Worm (Caenorhabditis elegans) whole organism, young adult: ENCODE results near the gene svh-5.
A peak's percentile ranks its signal among the peaks of the same experiment; 100 is the strongest.

Experiments used
- B0019.2 ChIP-seq: fragments of 200-800 bp; sonication (Bioruptor generic); conservative IDR thresholded peaks from 2 replicates; pipeline ENCODE4 v1.3.6; 2022; ENCODE audit warnings: missing genetic modification reagents, missing genetic modification characterization, missing compliant biosample characterization
- B0261.1 ChIP-seq: sonication (generic microtip); optimal IDR thresholded peaks from 2 replicates; lab custom pipeline; 2016; ENCODE audit warnings: mild to moderate bottlenecking, missing genetic modification characterization, moderate library complexity, missing compliant biosample characterization
- B0336.3 ChIP-seq: fragments of 200-800 bp; sonication (Bioruptor generic); IDR thresholded peaks from 2 replicates; pipeline ENCODE4 v1.3.6; 2022; ENCODE audit warnings: missing genetic modification characterization, missing compliant biosample characterization
- C06A6.2 ChIP-seq: fragments of 200-800 bp; sonication (Bioruptor generic); conservative IDR thresholded peaks from 2 replicates; pipeline ENCODE4 v1.3.6; 2022; ENCODE audit warnings: missing genetic modification characterization, missing compliant biosample characterization
- F33H1.4 ChIP-seq: fragments of 200-800 bp; sonication (Bioruptor generic); IDR thresholded peaks from 2 replicates; pipeline ENCODE4 v1.3.6; 2022; ENCODE audit warnings: missing genetic modification reagents, missing genetic modification characterization, missing compliant biosample characterization
- F52B5.7 ChIP-seq: sonication (generic microtip); optimal IDR thresholded peaks from 2 replicates; lab custom pipeline; 2016; ENCODE audit warnings: mild to moderate bottlenecking, missing genetic modification characterization, missing compliant biosample characterization
- F57A8.1 ChIP-seq: fragments of 200-800 bp; sonication (Bioruptor generic); optimal IDR thresholded peaks from 2 replicates; lab custom pipeline; 2018; ENCODE audit warnings: mild to moderate bottlenecking, missing genetic modification characterization, moderate library complexity, missing compliant biosample characterization
- F57C9.4 ChIP-seq: sonication (generic microtip); optimal IDR thresholded peaks from 2 replicates; lab custom pipeline; 2017; ENCODE audit warnings: mild to moderate bottlenecking, missing genetic modification characterization, missing compliant biosample characterization
- K12H6.12 ChIP-seq: fragments of 200-800 bp; sonication (Bioruptor generic); optimal IDR thresholded peaks from 2 replicates; lab custom pipeline; 2018; ENCODE audit warnings: mild to moderate bottlenecking, missing genetic modification characterization, missing compliant biosample characterization
- Y95B8A.8 ChIP-seq: fragments of 200-800 bp; sonication (Bioruptor generic); IDR thresholded peaks from 2 replicates; pipeline ENCODE4 v1.3.6; 2022; ENCODE audit warnings: missing genetic modification reagents, missing genetic modification characterization, missing compliant biosample characterization
- ZK185.1 ChIP-seq: sonication (generic microtip); optimal IDR thresholded peaks from 2 replicates; lab custom pipeline; 2016; ENCODE audit warnings: mild to moderate bottlenecking, missing genetic modification characterization, missing compliant biosample characterization; ENCODE audit not compliant: poor library complexity, severe bottlenecking
- atf-7 ChIP-seq: sonication (generic microtip); optimal IDR thresholded peaks from 2 replicates; lab custom pipeline; 2017; ENCODE audit warnings: mild to moderate bottlenecking, missing genetic modification characterization, missing compliant biosample characterization
- attf-5 ChIP-seq: fragments of 200-800 bp; sonication (Bioruptor generic); optimal IDR thresholded peaks from 2 replicates; lab custom pipeline; 2018; ENCODE audit warnings: mild to moderate bottlenecking, missing genetic modification characterization, missing compliant biosample characterization
- bed-1 ChIP-seq: fragments of 200-800 bp; sonication (Bioruptor generic); IDR thresholded peaks from 2 replicates; pipeline ENCODE4 v1.3.6; 2022; ENCODE audit warnings: missing genetic modification reagents, missing genetic modification characterization, missing compliant biosample characterization
- bed-2 ChIP-seq: fragments of 200-800 bp; sonication (Bioruptor generic); IDR thresholded peaks from 2 replicates; pipeline ENCODE4 v1.3.6; 2022; ENCODE audit warnings: missing genetic modification reagents, missing genetic modification characterization, missing compliant biosample characterization
- cebp-1 ChIP-seq, 2 experiments: fragments of 200-800 bp in 1 of 2; sonication (Bioruptor generic) in 1 of 2; sonication (generic microtip) in 1 of 2; IDR thresholded peaks in 1 of 2; optimal IDR thresholded peaks in 1 of 2; 2 replicates each; pipeline versions ENCODE4 v1.3.6 to Lab custom; 2017 to 2022; ENCODE audit warnings: missing compliant biosample characterization in 2 of 2, missing genetic modification characterization in 2 of 2, mild to moderate bottlenecking in 1 of 2, missing genetic modification reagents in 1 of 2, moderate library complexity in 1 of 2
- cebp-2 ChIP-seq: fragments of 200-800 bp; sonication (Bioruptor generic); IDR thresholded peaks from 2 replicates; pipeline ENCODE4 v1.3.6; 2022; ENCODE audit warnings: missing genetic modification characterization, missing compliant biosample characterization
- dox-1 ChIP-seq: fragments of 200-800 bp; sonication (Bioruptor generic); IDR thresholded peaks from 2 replicates; pipeline ENCODE4 v1.3.6; 2022; ENCODE audit warnings: missing genetic modification reagents, missing genetic modification characterization, missing compliant biosample characterization
- efl-1 ChIP-seq: fragments of 150-350 bp; optimal IDR thresholded peaks from 2 replicates; lab custom pipeline; 2014; ENCODE audit warnings: missing biosample characterization, missing genetic modification reagents, missing genetic modification characterization
- egl-18 ChIP-seq: fragments of 200-800 bp; sonication (Bioruptor generic); IDR thresholded peaks from 2 replicates; pipeline ENCODE4 v1.3.6; 2022; ENCODE audit warnings: missing genetic modification reagents, missing genetic modification characterization, missing compliant biosample characterization
- ekl-4 ChIP-seq: fragments of 200-800 bp; sonication (Bioruptor generic); IDR thresholded peaks from 2 replicates; pipeline ENCODE4 v1.3.6; 2022; ENCODE audit warnings: missing genetic modification reagents, missing genetic modification characterization, missing compliant biosample characterization
- fkh-3 ChIP-seq: sonication (generic microtip); optimal IDR thresholded peaks from 2 replicates; lab custom pipeline; 2016; ENCODE audit warnings: mild to moderate bottlenecking, missing genetic modification characterization, missing compliant biosample characterization
- gei-17 ChIP-seq: fragments of 200-800 bp; sonication (Bioruptor generic); optimal IDR thresholded peaks from 2 replicates; lab custom pipeline; 2018; ENCODE audit warnings: mild to moderate bottlenecking, missing genetic modification characterization, missing compliant biosample characterization
- hsf-1 ChIP-seq: fragments of 200-800 bp; sonication (Bioruptor generic); IDR thresholded peaks from 2 replicates; pipeline ENCODE4 v1.3.6; 2022; ENCODE audit warnings: missing genetic modification reagents, missing genetic modification characterization, missing compliant biosample characterization
- lag-1 ChIP-seq: fragments of 200-800 bp; sonication (Bioruptor generic); IDR thresholded peaks from 2 replicates; pipeline ENCODE4 v1.3.6; 2022; ENCODE audit warnings: missing genetic modification reagents, missing genetic modification characterization, missing compliant biosample characterization
- let-526 ChIP-seq: fragments of 200-800 bp; sonication (Bioruptor generic); IDR thresholded peaks from 2 replicates; pipeline ENCODE4 v1.3.6; 2022; ENCODE audit warnings: missing genetic modification reagents, missing genetic modification characterization, missing compliant biosample characterization
- let-607 ChIP-seq, 2 experiments: fragments of 200-800 bp in 1 of 2; sonication (Bioruptor generic) in 1 of 2; sonication (generic microtip) in 1 of 2; optimal IDR thresholded peaks; 2 replicates each; lab custom pipeline; 2016 to 2018; ENCODE audit warnings: mild to moderate bottlenecking in 2 of 2, missing compliant biosample characterization in 2 of 2, missing genetic modification characterization in 2 of 2, moderate library complexity in 2 of 2, missing genotype in 1 of 2
- lin-35 ChIP-seq, 3 experiments: fragments of 150-350 bp in 2 of 3; sonication (generic microtip) in 1 of 3; optimal IDR thresholded peaks; 2 replicates each; lab custom pipeline; 2014 to 2018; ENCODE audit warnings: missing biosample characterization in 3 of 3, missing genetic modification characterization in 3 of 3, missing genetic modification reagents in 3 of 3
- madf-10 ChIP-seq: sonication (generic microtip); optimal IDR thresholded peaks from 2 replicates; lab custom pipeline; 2016; ENCODE audit warnings: mild to moderate bottlenecking, missing genetic modification characterization, missing compliant biosample characterization
- madf-3 ChIP-seq: fragments of 200-800 bp; sonication (Bioruptor generic); IDR thresholded peaks from 2 replicates; pipeline ENCODE4 v1.3.6; 2022; ENCODE audit warnings: missing genetic modification reagents, missing genetic modification characterization, missing compliant biosample characterization
- mes-4 ChIP-seq: sonication (generic microtip); optimal IDR thresholded peaks from 2 replicates; lab custom pipeline; 2016; ENCODE audit warnings: missing genotype, missing genetic modification characterization, missing compliant biosample characterization
- nfyb-1 ChIP-seq: fragments of 200-800 bp; sonication (Bioruptor generic); IDR thresholded peaks from 2 replicates; pipeline ENCODE4 v1.3.6; 2022; ENCODE audit warnings: missing genetic modification reagents, missing genetic modification characterization, missing compliant biosample characterization
- nhr-80 ChIP-seq: sonication (generic microtip); optimal IDR thresholded peaks from 2 replicates; lab custom pipeline; 2016; ENCODE audit warnings: missing genetic modification characterization, missing compliant biosample characterization
- nhr-90 ChIP-seq: sonication (generic microtip); optimal IDR thresholded peaks from 2 replicates; lab custom pipeline; 2016; ENCODE audit warnings: missing genotype, mild to moderate bottlenecking, missing genetic modification characterization, missing compliant biosample characterization
- rcor-1 ChIP-seq: fragments of 200-800 bp; sonication (Bioruptor generic); IDR thresholded peaks from 2 replicates; pipeline ENCODE4 v1.3.6; 2022; ENCODE audit warnings: missing genetic modification reagents, missing genetic modification characterization, missing compliant biosample characterization
- repo-1 ChIP-seq: sonication (generic microtip); optimal IDR thresholded peaks from 2 replicates; lab custom pipeline; 2017; ENCODE audit warnings: mild to moderate bottlenecking, missing genetic modification characterization, missing compliant biosample characterization
- snpc-3.4 ChIP-seq: sonication (generic microtip); optimal IDR thresholded peaks from 2 replicates; lab custom pipeline; 2017; ENCODE audit warnings: missing genetic modification characterization, mild to moderate bottlenecking, missing compliant biosample characterization, antibody characterized with exemption, moderate library complexity, missing genotype, missing genetic modification reagents
- somi-1 ChIP-seq: fragments of 200-800 bp; sonication (Bioruptor generic); optimal IDR thresholded peaks from 2 replicates; lab custom pipeline; 2018; ENCODE audit warnings: mild to moderate bottlenecking, missing genetic modification characterization, missing compliant biosample characterization
- sptf-2 ChIP-seq: fragments of 200-800 bp; sonication (Bioruptor generic); optimal IDR thresholded peaks from 2 replicates; lab custom pipeline; 2018; ENCODE audit warnings: mild to moderate bottlenecking, missing genetic modification characterization, missing compliant biosample characterization
- tbp1 ChIP-seq: fragments of 200-800 bp; sonication (Bioruptor generic); optimal IDR thresholded peaks from 2 replicates; lab custom pipeline; 2018; ENCODE audit warnings: mild to moderate bottlenecking, missing genetic modification characterization, missing compliant biosample characterization
- unc-130 ChIP-seq: sonication (generic microtip); optimal IDR thresholded peaks from 2 replicates; lab custom pipeline; 2016; ENCODE audit warnings: missing genetic modification reagents, missing genetic modification characterization, missing compliant biosample characterization
- unc-62 ChIP-seq: fragments of 150-350 bp; optimal IDR thresholded peaks from 2 replicates; lab custom pipeline; 2014; ENCODE audit warnings: missing biosample characterization, missing genetic modification reagents, missing genetic modification characterization
- zfh-2 ChIP-seq: fragments of 200-800 bp; sonication (Bioruptor generic); conservative IDR thresholded peaks from 2 replicates; pipeline ENCODE4 v1.3.6; 2022; ENCODE audit warnings: missing genetic modification reagents, missing genetic modification characterization, missing compliant biosample characterization
- zim-3 ChIP-seq: sonication (generic microtip); optimal IDR thresholded peaks from 2 replicates; lab custom pipeline; 2017; ENCODE audit warnings: mild to moderate bottlenecking, missing genetic modification characterization, moderate library complexity, missing compliant biosample characterization
- ztf-22 ChIP-seq: fragments of 200-800 bp; sonication (Bioruptor generic); optimal IDR thresholded peaks from 2 replicates; lab custom pipeline; 2018; ENCODE audit warnings: mild to moderate bottlenecking, missing genetic modification characterization, moderate library complexity, missing compliant biosample characterization
- ztf-26 ChIP-seq: sonication (generic microtip); optimal IDR thresholded peaks from 2 replicates; lab custom pipeline; 2017; ENCODE audit warnings: missing genetic modification characterization, missing compliant biosample characterization
- ztf-28 ChIP-seq: fragments of 200-800 bp; sonication (Bioruptor generic); IDR thresholded peaks from 2 replicates; pipeline ENCODE4 v1.3.6; 2022; ENCODE audit warnings: missing genetic modification reagents, missing genetic modification characterization, missing compliant biosample characterization

The svh-5 gene

ce11 chrX:15365767-15366177 is 11.9 kb downstream of the svh-5 start, which contains the start of gene C33A11.2:
C33A11.2 (plus strand) TSS chrX:15365992.
- peak; percentile 59; the same call in 1 of the 2 replicates for TF ChIP-seq let-526 (GFP tag; lab: Robert Waterston, UW)
- TF ChIP-seq F52B5.7: no peak
- no peak for TF ChIP-seq unc-130
- peak; percentile 86 for TF ChIP-seq nhr-80 (tag; lab: Kevin White, UChicago)
- TF ChIP-seq bed-1: no peak
- TF ChIP-seq zim-3 (tag; lab: Kevin White, UChicago): no peak
- TF ChIP-seq sptf-2 (GFP tag; lab: Kevin White, UChicago): no peak
- 0 out of 2 replicates have a peak, but pooled peaks have one; percentile 39 for TF ChIP-seq cebp-1 (GFP tag; IDR thresholded peaks at IDR 0.05; lab: Robert Waterston, UW)
- TF ChIP-seq cebp-1 (tag; optimal IDR thresholded peaks at IDR 0.05; lab: Kevin White, UChicago): peak; percentile 12
- TF ChIP-seq tbp1 (GFP tag; lab: Kevin White, UChicago): peak; percentile 9
- no peak for TF ChIP-seq K12H6.12
- TF ChIP-seq attf-5 (GFP tag; lab: Kevin White, UChicago): no peak
- TF ChIP-seq dox-1 (GFP tag; lab: Robert Waterston, UW): 0 out of 2 replicates have a peak, but pooled peaks have one; percentile 11
- no peak for TF ChIP-seq nhr-90 (tag; lab: Kevin White, UChicago)
- TF ChIP-seq let-607 (tag; optimal IDR thresholded peaks at IDR 0.05; lab: Kevin White, UChicago): no peak
- no peak for TF ChIP-seq ztf-22 (GFP tag; lab: Kevin White, UChicago)
- TF ChIP-seq fkh-3: no peak
- no peak for TF ChIP-seq atf-7
- TF ChIP-seq B0261.1: no peak
- no peak for TF ChIP-seq B0336.3 (GFP tag; lab: Robert Waterston, UW)
- no peak for TF ChIP-seq ekl-4 (GFP tag; lab: Robert Waterston, UW)
- TF ChIP-seq Y95B8A.8: no peak
- no peak for TF ChIP-seq madf-3 (GFP tag; lab: Robert Waterston, UW)
- TF ChIP-seq bed-2 (GFP tag; lab: Robert Waterston, UW): no peak
- no peak for TF ChIP-seq hsf-1 (GFP tag; lab: Robert Waterston, UW)
- TF ChIP-seq unc-62: peak; percentile 29
- no peak for TF ChIP-seq B0019.2
- no peak for TF ChIP-seq ztf-26
- no peak for TF ChIP-seq mes-4 (tag; lab: Kevin White, UChicago)
- no peak for TF ChIP-seq repo-1
- no peak for TF ChIP-seq F57C9.4 (tag; lab: Kevin White, UChicago)

- TF ChIP-seq somi-1 (GFP tag; lab: Kevin White, UChicago) (peak; percentile 59), cebp-1 (GFP tag; IDR thresholded peaks at IDR 0.05; lab: Robert Waterston, UW) (no peak), cebp-1 (tag; optimal IDR thresholded peaks at IDR 0.05; lab: Kevin White, UChicago) (peak; percentile 81), rcor-1 (GFP tag; lab: Robert Waterston, UW) (peak; percentile 64), madf-10 (tag; lab: Kevin White, UChicago) (peak; percentile 76), lin-35 (GFP tag; optimal IDR thresholded peaks at IDR 0.05; lab: Kevin White, UChicago) (peak in 1 of 3 experiments; percentile 66), zim-3 (tag; lab: Kevin White, UChicago) (no peak), F33H1.4 (no peak), ZK185.1 (tag; lab: Kevin White, UChicago) (peak; percentile 39), ekl-4 (GFP tag; lab: Robert Waterston, UW) (0 out of 2 replicates have a peak, but pooled peaks have one; percentile 31), zfh-2 (peak; percentile 79), efl-1 (GFP tag; lab: Kevin White, UChicago) (no peak), egl-18 (GFP tag; lab: Robert Waterston, UW) (no peak), nfyb-1 (GFP tag; lab: Robert Waterston, UW) (0 out of 2 replicates have a peak, but pooled peaks have one; percentile 22), let-526 (GFP tag; lab: Robert Waterston, UW) (peak; percentile 54; the same call in 1 of the 2 replicates), F57A8.1 (GFP tag; lab: Kevin White, UChicago) (no peak), ztf-28 (GFP tag; lab: Robert Waterston, UW) (no peak), lag-1 (GFP tag; lab: Robert Waterston, UW) (no peak), attf-5 (GFP tag; lab: Kevin White, UChicago) (peak; percentile 76), F52B5.7 (no peak), ztf-26 (peak; percentile 3), unc-130 (no peak), gei-17 (GFP tag; lab: Kevin White, UChicago) (peak; percentile 22), C06A6.2 (GFP tag; lab: Robert Waterston, UW) (peak; percentile 75), K12H6.12 (peak; percentile 80), nhr-80 (tag; lab: Kevin White, UChicago) (no peak), cebp-2 (no peak), snpc-3.4 (tag; lab: Kevin White, UChicago) (no peak)
These were observed 12.4 kb downstream of the svh-5 start for ce11 chrX:15365235-15365634.
